Fruit fly (Drosophila melanogaster): ENCODE results near the gene Nup35.

Nup35 gene

DNA sequence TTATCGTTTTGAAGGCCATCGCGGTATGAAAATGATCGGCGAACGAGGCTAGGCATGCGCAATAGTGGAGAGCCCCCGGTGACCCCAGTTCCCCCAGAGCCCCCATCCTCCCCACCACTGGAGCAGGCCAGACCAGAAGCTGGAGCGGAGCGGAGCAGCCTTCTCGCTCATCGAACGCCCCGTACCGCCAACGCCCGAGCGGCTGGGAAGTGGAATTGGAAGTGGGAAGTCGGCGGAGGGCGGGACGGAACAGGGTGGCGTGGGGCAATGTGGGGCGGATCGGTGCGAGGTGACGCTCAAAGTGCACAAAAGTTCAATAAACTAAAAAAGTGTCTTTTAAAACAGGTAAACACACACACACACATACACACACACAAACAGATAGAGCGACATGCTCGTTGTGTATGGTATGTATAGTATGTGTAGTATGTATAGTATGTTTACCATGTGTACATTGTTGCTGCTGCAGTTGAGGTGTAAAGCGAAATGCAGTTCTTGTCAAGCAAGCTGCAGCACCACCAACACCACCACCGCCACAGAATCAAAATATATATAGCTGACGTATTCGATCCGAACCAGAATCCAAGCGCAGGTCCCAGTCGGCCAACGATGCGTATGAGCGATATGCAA lies 23.7 kb downstream of the Nup35 start:
- no peak for TF ChIP-seq OdsH (GFP tag; optimal IDR thresholded peaks at IDR 0.05)
- TF ChIP-seq sv (GFP tag; optimal IDR thresholded peaks at IDR 0.05): no peak
- no peak for TF ChIP-seq Vsx2 (GFP tag; optimal IDR thresholded peaks at IDR 0.05; ENCODE audit: partially characterized antibody)
- TF ChIP-seq rgr (GFP tag; optimal IDR thresholded peaks at IDR 0.05): no peak
- no peak for TF ChIP-seq Dif (GFP tag; optimal IDR thresholded peaks at IDR 0.05; ENCODE audit: partially characterized antibody)
- TF ChIP-seq brk (GFP tag; optimal IDR thresholded peaks at IDR 0.05): no peak
- no peak for TF ChIP-seq jim (GFP tag; optimal IDR thresholded peaks at IDR 0.05)
- TF ChIP-seq Abd-B (GFP tag; optimal IDR thresholded peaks at IDR 0.05): no peak
- TF ChIP-seq Jra (GFP tag; optimal IDR thresholded peaks at IDR 0.05): no peak
- no peak for TF ChIP-seq sage (GFP tag; optimal IDR thresholded peaks at IDR 0.05)
- TF ChIP-seq woc (GFP tag; optimal IDR thresholded peaks at IDR 0.05): no peak
- TF ChIP-seq CG32264 (GFP tag; optimal IDR thresholded peaks at IDR 0.05): no peak
- no peak for TF ChIP-seq h (GFP tag; optimal IDR thresholded peaks at IDR 0.05)
- TF ChIP-seq fru (GFP tag; optimal IDR thresholded peaks at IDR 0.05): no peak
- TF ChIP-seq dl (GFP tag; optimal IDR thresholded peaks at IDR 0.05; ENCODE audit: insufficient read depth in 1 of 2, partially characterized antibody in 2 of 2): no peak
- TF ChIP-seq Hr78 (GFP tag; optimal IDR thresholded peaks at IDR 0.05): no peak
- TF ChIP-seq Rel (GFP tag; optimal IDR thresholded peaks at IDR 0.05): no peak
- no peak for TF ChIP-seq Rel (tag; optimal IDR thresholded peaks at IDR 0.05)
- TF ChIP-seq tai (GFP tag; optimal IDR thresholded peaks at IDR 0.05): no peak
- TF ChIP-seq usp (GFP tag; optimal IDR thresholded peaks at IDR 0.05): no peak
- TF ChIP-seq dsf (GFP tag; optimal IDR thresholded peaks at IDR 0.05; ENCODE audit: borderline replicate concordance): no peak

DNA sequence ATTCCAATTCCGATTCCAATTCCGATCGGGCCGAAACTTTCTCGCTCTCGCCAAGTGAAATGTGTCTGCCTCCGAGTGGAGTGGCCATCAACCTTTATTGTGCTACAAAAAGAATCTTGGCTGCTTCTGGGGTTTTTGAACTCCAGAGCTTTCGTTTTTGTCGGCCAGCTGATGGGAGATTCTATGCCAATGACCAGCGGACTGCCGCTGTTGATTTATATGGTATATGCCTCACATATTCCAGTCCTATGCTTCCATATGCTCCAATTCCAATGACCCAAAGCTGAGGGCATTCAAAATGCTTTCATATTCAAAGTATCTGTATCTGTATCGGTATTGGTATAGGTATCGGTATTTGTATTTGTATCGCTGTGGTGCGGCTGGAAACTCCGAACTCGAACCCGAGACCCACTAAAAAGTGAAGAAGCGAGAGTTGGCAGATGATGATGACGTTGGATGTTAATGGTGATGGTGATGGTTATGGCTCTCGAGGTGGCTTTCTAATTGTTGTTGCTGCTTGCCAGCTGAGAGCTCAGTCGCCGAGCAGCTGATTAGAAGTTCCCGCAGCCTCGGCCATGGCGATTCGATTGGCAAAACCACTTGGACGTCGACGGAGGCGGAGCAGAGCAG lies 25.0 kb downstream of the Nup35 start:
- no peak for TF ChIP-seq ey (GFP tag; optimal IDR thresholded peaks at IDR 0.05)
- no peak for TF ChIP-seq jim (GFP tag; optimal IDR thresholded peaks at IDR 0.05)
- TF ChIP-seq CG9705 (GFP tag; optimal IDR thresholded peaks at IDR 0.05): no peak
- TF ChIP-seq Sp1 (GFP tag; optimal IDR thresholded peaks at IDR 0.05): no peak
- TF ChIP-seq sv (GFP tag; optimal IDR thresholded peaks at IDR 0.05): no peak
- no peak for TF ChIP-seq Hr78 (GFP tag; optimal IDR thresholded peaks at IDR 0.05)
- TF ChIP-seq Abd-B (GFP tag; optimal IDR thresholded peaks at IDR 0.05): no peak
- TF ChIP-seq CG32264 (GFP tag; optimal IDR thresholded peaks at IDR 0.05): no peak

DNA sequence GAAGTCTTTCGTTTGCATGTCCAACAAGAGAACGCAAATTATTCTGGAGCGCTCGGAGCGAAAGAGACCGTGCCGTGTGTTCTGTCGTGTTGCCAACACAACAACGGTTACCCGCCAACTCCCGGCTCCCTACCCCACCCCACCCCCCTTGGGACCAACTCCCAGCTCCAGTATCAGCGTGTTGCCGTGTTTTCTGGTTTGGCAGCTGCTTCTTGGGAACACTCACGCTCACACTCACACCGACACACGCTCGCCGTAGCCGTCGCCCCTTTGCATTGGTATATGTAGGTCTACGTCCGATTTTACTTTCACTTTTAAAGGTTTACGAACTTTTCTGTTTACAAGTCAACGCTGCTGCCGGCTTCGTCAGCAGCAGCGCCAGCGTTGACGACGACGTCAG lies 27.3 kb downstream of the Nup35 start:
- TF ChIP-seq lola (GFP tag; optimal IDR thresholded peaks at IDR 0.05): no peak
- no peak for TF ChIP-seq CrebA (GFP tag; optimal IDR thresholded peaks at IDR 0.05; ENCODE audit: borderline replicate concordance)
- TF ChIP-seq fru (GFP tag; optimal IDR thresholded peaks at IDR 0.05): no peak
- TF ChIP-seq psq (GFP tag; optimal IDR thresholded peaks at IDR 0.05): no peak
- no peak for TF ChIP-seq dl (GFP tag; optimal IDR thresholded peaks at IDR 0.05; ENCODE audit: insufficient read depth in 1 of 2, partially characterized antibody in 2 of 2)
- TF ChIP-seq Hnf4 (GFP tag; optimal IDR thresholded peaks at IDR 0.05): no peak
- TF ChIP-seq rgr (GFP tag; optimal IDR thresholded peaks at IDR 0.05): no peak
- TF ChIP-seq jim (GFP tag; optimal IDR thresholded peaks at IDR 0.05): no peak
- TF ChIP-seq Myc (optimal IDR thresholded peaks at IDR 0.05): no peak
- no peak for TF ChIP-seq h (GFP tag; optimal IDR thresholded peaks at IDR 0.05)
- TF ChIP-seq pan (optimal IDR thresholded peaks at IDR 0.05): no peak
- no peak for TF ChIP-seq CG32264 (GFP tag; optimal IDR thresholded peaks at IDR 0.05)
- no peak for TF ChIP-seq woc (GFP tag; optimal IDR thresholded peaks at IDR 0.05)
- TF ChIP-seq ey (GFP tag; optimal IDR thresholded peaks at IDR 0.05): no peak
- TF ChIP-seq Dif (GFP tag; optimal IDR thresholded peaks at IDR 0.05; ENCODE audit: partially characterized antibody): no peak
- TF ChIP-seq Rel (GFP tag; optimal IDR thresholded peaks at IDR 0.05): no peak
- TF ChIP-seq Rel (tag; optimal IDR thresholded peaks at IDR 0.05): no peak
- no peak for TF ChIP-seq Jra (GFP tag; optimal IDR thresholded peaks at IDR 0.05)
- TF ChIP-seq OdsH (GFP tag; optimal IDR thresholded peaks at IDR 0.05): no peak
- TF ChIP-seq Vsx2 (GFP tag; optimal IDR thresholded peaks at IDR 0.05; ENCODE audit: partially characterized antibody): no peak
- TF ChIP-seq N (GFP tag; optimal IDR thresholded peaks at IDR 0.05): no peak

DNA sequence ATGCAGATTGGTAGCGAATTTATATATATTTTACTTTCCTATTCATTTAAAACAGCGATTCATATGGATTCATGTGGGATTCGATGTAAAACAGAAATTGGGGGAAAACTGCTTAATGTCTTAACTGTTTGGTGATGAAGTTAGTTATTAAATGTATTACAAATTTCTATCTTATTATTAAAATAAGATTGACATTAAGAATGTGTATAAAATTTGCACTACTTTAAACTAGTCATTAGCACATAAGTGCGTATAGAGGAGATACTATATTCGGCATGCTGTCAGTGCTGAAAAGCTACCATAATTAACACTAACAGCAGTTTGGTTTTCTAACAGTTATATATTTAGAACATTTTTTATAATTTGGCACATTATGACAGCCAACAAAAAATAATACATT lies 27.7 kb downstream of the Nup35 start:
- TF ChIP-seq usp (GFP tag; optimal IDR thresholded peaks at IDR 0.05): no peak
- no peak for TF ChIP-seq Rel (GFP tag; optimal IDR thresholded peaks at IDR 0.05)
- TF ChIP-seq Rel (tag; optimal IDR thresholded peaks at IDR 0.05): no peak
- TF ChIP-seq CrebA (GFP tag; optimal IDR thresholded peaks at IDR 0.05; ENCODE audit: borderline replicate concordance): no peak
- TF ChIP-seq OdsH (GFP tag; optimal IDR thresholded peaks at IDR 0.05): no peak
- no peak for TF ChIP-seq CG32264 (GFP tag; optimal IDR thresholded peaks at IDR 0.05)
- TF ChIP-seq jim (GFP tag; optimal IDR thresholded peaks at IDR 0.05): no peak

Data from whole organism, wandering third instar larva.